Worm (Caenorhabditis elegans): Measurements from ENCODE around the gene fbxb-44.

ce11 chrII:1500959-1501358 lies 37.7 kb upstream of the fbxb-44 start:
- no peak for TF ChIP-seq nhr-12 (tag; optimal IDR thresholded peaks at IDR 0.05)
- TF ChIP-seq unc-62 (GFP tag; optimal IDR thresholded peaks at IDR 0.05), result no peak
- TF ChIP-seq skn-1 (tag; optimal IDR thresholded peaks at IDR 0.05), result no peak
